Worm (Caenorhabditis elegans): ENCODE data around the gene F17E9.5.

DNA sequence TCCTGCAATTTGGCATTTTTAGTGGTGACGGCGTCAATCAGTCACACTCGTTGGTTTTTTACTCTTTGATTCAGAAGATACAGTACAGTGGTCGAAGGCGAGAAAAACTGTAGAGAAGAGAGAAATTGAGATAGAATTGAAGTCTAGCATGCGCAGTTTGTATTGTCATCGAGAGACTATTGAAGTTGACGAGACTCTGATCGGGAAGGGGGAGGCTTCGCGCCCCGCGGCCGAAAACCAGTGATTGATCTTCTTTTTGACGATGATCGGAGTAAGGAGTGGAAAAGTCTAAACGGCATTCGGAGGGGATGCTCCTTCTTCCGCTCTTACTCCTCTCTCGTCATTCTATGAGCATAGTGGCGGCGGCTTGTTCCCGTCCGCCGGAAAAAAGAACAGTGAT lies 43.7 kb upstream of the F17E9.5 start:
- no peak for TF ChIP-seq ztf-6 (GFP tag; IDR thresholded peaks at IDR 0.05)
- no peak for TF ChIP-seq F57A8.1 (GFP tag; optimal IDR thresholded peaks at IDR 0.05)
- no peak for TF ChIP-seq B0336.3 (GFP tag; IDR thresholded peaks at IDR 0.05)
- TF ChIP-seq ztf-18 (tag; optimal IDR thresholded peaks at IDR 0.05): no peak
- TF ChIP-seq nhr-90 (tag; optimal IDR thresholded peaks at IDR 0.05): no peak
- no peak for TF ChIP-seq ama-1 (optimal IDR thresholded peaks at IDR 0.05)
- TF ChIP-seq ama-1 (GFP tag; optimal IDR thresholded peaks at IDR 0.05): no peak
